Worm (Caenorhabditis elegans) whole organism, L3 larva: ENCODE measurements around the gene srh-241.

Experiments
- R02D3.7 ChIP-seq: fragments of 150-350 bp; optimal IDR thresholded peaks from 2 replicates; lab custom pipeline; 2014; ENCODE audit warnings: missing biosample characterization, missing genetic modification characterization
- ZK546.5 ChIP-seq: sonication (generic microtip); optimal IDR thresholded peaks from 2 replicates; lab custom pipeline; 2017; ENCODE audit warnings: missing biosample characterization, missing genetic modification characterization
- aly-2 ChIP-seq: fragments of 150-350 bp; optimal IDR thresholded peaks from 2 replicates; lab custom pipeline; 2014; ENCODE audit warnings: missing biosample characterization, missing genetic modification characterization
- ama-1 ChIP-seq: fragments of 150-350 bp; optimal IDR thresholded peaks from 2 replicates; lab custom pipeline; 2018
- ceh-28 ChIP-seq: fragments of 150-350 bp; optimal IDR thresholded peaks from 2 replicates; lab custom pipeline; 2014; ENCODE audit warnings: missing biosample characterization, missing genetic modification reagents, missing genetic modification characterization
- ceh-82 ChIP-seq: fragments of 150-350 bp; optimal IDR thresholded peaks from 2 replicates; lab custom pipeline; 2014; ENCODE audit warnings: missing biosample characterization, missing genetic modification characterization
- daf-12 ChIP-seq: fragments of 150-350 bp; optimal IDR thresholded peaks from 2 replicates; lab custom pipeline; 2014; ENCODE audit warnings: missing biosample characterization, missing genetic modification reagents, missing genetic modification characterization
- egl-27 ChIP-seq: sonication (generic microtip); optimal IDR thresholded peaks from 4 replicates; lab custom pipeline; 2017; ENCODE audit warnings: missing biosample characterization, missing genetic modification reagents, missing genetic modification characterization
- egl-5 ChIP-seq: fragments of 150-350 bp; optimal IDR thresholded peaks from 2 replicates; lab custom pipeline; 2017; ENCODE audit warnings: missing biosample characterization, missing genetic modification reagents, missing genetic modification characterization, inconsistent platforms
- elt-2 ChIP-seq: sonication (generic microtip); optimal IDR thresholded peaks from 2 replicates; lab custom pipeline; 2016; ENCODE audit warnings: missing genetic modification reagents, mild to moderate bottlenecking, missing genetic modification characterization, missing compliant biosample characterization
- elt-3 ChIP-seq, 3 experiments: fragments of 150-350 bp in 1 of 3; sonication (generic microtip) in 2 of 3; optimal IDR thresholded peaks; 2 replicates in 2 of 3; 4 replicates in 1 of 3; lab custom pipeline; 2014 to 2017; ENCODE audit warnings: missing biosample characterization in 3 of 3, missing genetic modification characterization in 3 of 3
- eor-1 ChIP-seq, 2 experiments: fragments of 150-350 bp; optimal IDR thresholded peaks; 2 replicates each; lab custom pipeline; 2014 to 2018; ENCODE audit warnings: missing biosample characterization in 2 of 2, missing genetic modification characterization in 2 of 2
- fkh-10 ChIP-seq: sonication (generic microtip); optimal IDR thresholded peaks from 2 replicates; lab custom pipeline; 2017; ENCODE audit warnings: missing biosample characterization, missing genetic modification reagents, missing genetic modification characterization
- fkh-2 ChIP-seq: fragments of 150-350 bp; optimal IDR thresholded peaks from 2 replicates; lab custom pipeline; 2014; ENCODE audit warnings: missing biosample characterization, missing genetic modification reagents, missing genetic modification characterization
- fos-1 ChIP-seq: fragments of 150-350 bp; optimal IDR thresholded peaks from 2 replicates; lab custom pipeline; 2014; ENCODE audit warnings: missing biosample characterization, missing genetic modification characterization
- hmg-11 ChIP-seq: sonication (generic microtip); optimal IDR thresholded peaks from 2 replicates; lab custom pipeline; 2016; ENCODE audit warnings: missing genetic modification characterization, missing compliant biosample characterization
- lin-15B ChIP-seq: fragments of 150-350 bp; optimal IDR thresholded peaks from 2 replicates; lab custom pipeline; 2014; ENCODE audit warnings: missing biosample characterization, missing genetic modification characterization
- lsy-12 ChIP-seq: sonication (generic microtip); optimal IDR thresholded peaks from 2 replicates; lab custom pipeline; 2016; ENCODE audit warnings: mild to moderate bottlenecking, missing genetic modification characterization, missing compliant biosample characterization
- mdl-1 ChIP-seq: fragments of 150-350 bp; optimal IDR thresholded peaks from 2 replicates; lab custom pipeline; 2014; ENCODE audit warnings: missing biosample characterization, missing genetic modification characterization
- mml-1 ChIP-seq: fragments of 150-350 bp; sonication (generic microtip); optimal IDR thresholded peaks from 3 replicates; lab custom pipeline; 2014; ENCODE audit warnings: missing biosample characterization, missing genetic modification characterization
- nfya-1 ChIP-seq: sonication (generic microtip); optimal IDR thresholded peaks from 2 replicates; lab custom pipeline; 2017; ENCODE audit warnings: missing genetic modification characterization, mild to moderate bottlenecking, missing compliant biosample characterization, antibody characterized with exemption, moderate library complexity; ENCODE audit not compliant: insufficient read depth
- nhr-11 ChIP-seq: fragments of 150-350 bp; optimal IDR thresholded peaks from 2 replicates; lab custom pipeline; 2014; ENCODE audit warnings: missing biosample characterization, missing genetic modification characterization
- nhr-12 ChIP-seq: fragments of 150-350 bp; optimal IDR thresholded peaks from 2 replicates; lab custom pipeline; 2014; ENCODE audit warnings: missing biosample characterization, missing genetic modification characterization
- nhr-23 ChIP-seq: fragments of 150-350 bp; optimal IDR thresholded peaks from 2 replicates; lab custom pipeline; 2014; ENCODE audit warnings: missing biosample characterization, missing genetic modification reagents, missing genetic modification characterization
- nhr-25 ChIP-seq: sonication (generic microtip); optimal IDR thresholded peaks from 2 replicates; lab custom pipeline; 2017; ENCODE audit warnings: missing biosample characterization, missing genetic modification characterization
- nhr-28 ChIP-seq: fragments of 150-350 bp; optimal IDR thresholded peaks from 2 replicates; lab custom pipeline; 2014; ENCODE audit warnings: missing biosample characterization, missing genetic modification characterization
- nhr-43 ChIP-seq: sonication (generic microtip); optimal IDR thresholded peaks from 2 replicates; lab custom pipeline; 2016; ENCODE audit warnings: mild to moderate bottlenecking, missing genetic modification characterization, missing compliant biosample characterization; ENCODE audit not compliant: poor library complexity, severe bottlenecking
- nhr-67 ChIP-seq: fragments of 150-350 bp; optimal IDR thresholded peaks from 2 replicates; lab custom pipeline; 2014; ENCODE audit warnings: missing biosample characterization, missing genetic modification characterization
- nhr-76 ChIP-seq: fragments of 150-350 bp; sonication (generic microtip); optimal IDR thresholded peaks from 5 replicates; lab custom pipeline; 2014; ENCODE audit warnings: missing biosample characterization, missing genetic modification characterization
- nhr-77 ChIP-seq: fragments of 150-350 bp; optimal IDR thresholded peaks from 2 replicates; lab custom pipeline; 2014; ENCODE audit warnings: missing biosample characterization, missing genetic modification characterization
- pha-4 ChIP-seq: fragments of 150-350 bp; optimal IDR thresholded peaks from 2 replicates; lab custom pipeline; 2014; ENCODE audit warnings: missing biosample characterization, missing genetic modification reagents, missing genetic modification characterization
- pqm-1 ChIP-seq: fragments of 150-350 bp; optimal IDR thresholded peaks from 2 replicates; lab custom pipeline; 2017; ENCODE audit warnings: missing biosample characterization, missing genetic modification characterization, inconsistent platforms
- sea-2 ChIP-seq: fragments of 150-350 bp; sonication (generic microtip); optimal IDR thresholded peaks from 4 replicates; lab custom pipeline; 2014; ENCODE audit warnings: missing biosample characterization, missing genetic modification reagents, missing genetic modification characterization
- skn-1 ChIP-seq: fragments of 150-350 bp; optimal IDR thresholded peaks from 2 replicates; lab custom pipeline; 2014; ENCODE audit warnings: missing biosample characterization, missing genetic modification characterization
- snpc-4 ChIP-seq: fragments of 150-350 bp; optimal IDR thresholded peaks from 2 replicates; lab custom pipeline; 2014; ENCODE audit warnings: missing biosample characterization, missing genetic modification characterization
- tbx-2 ChIP-seq: sonication (generic microtip); optimal IDR thresholded peaks from 2 replicates; lab custom pipeline; 2016; ENCODE audit warnings: mild to moderate bottlenecking, missing genetic modification characterization, missing compliant biosample characterization
- unc-39 ChIP-seq: sonication (generic microtip); optimal IDR thresholded peaks from 4 replicates; lab custom pipeline; 2017; ENCODE audit warnings: missing biosample characterization, missing genetic modification characterization
- unc-62 ChIP-seq: fragments of 150-350 bp; sonication (generic microtip); optimal IDR thresholded peaks from 4 replicates; lab custom pipeline; 2014; ENCODE audit warnings: missing biosample characterization, missing genetic modification reagents, missing genetic modification characterization
- zag-1 ChIP-seq: fragments of 150-350 bp; optimal IDR thresholded peaks from 2 replicates; lab custom pipeline; 2014; ENCODE audit warnings: missing biosample characterization, missing genetic modification characterization
- ztf-11 ChIP-seq: fragments of 150-350 bp; optimal IDR thresholded peaks from 2 replicates; lab custom pipeline; 2014; ENCODE audit warnings: missing biosample characterization, missing genetic modification characterization
- ztf-4 ChIP-seq: fragments of 150-350 bp; optimal IDR thresholded peaks from 2 replicates; lab custom pipeline; 2014; ENCODE audit warnings: missing biosample characterization, missing genetic modification characterization

srh-241 gene

DNA sequence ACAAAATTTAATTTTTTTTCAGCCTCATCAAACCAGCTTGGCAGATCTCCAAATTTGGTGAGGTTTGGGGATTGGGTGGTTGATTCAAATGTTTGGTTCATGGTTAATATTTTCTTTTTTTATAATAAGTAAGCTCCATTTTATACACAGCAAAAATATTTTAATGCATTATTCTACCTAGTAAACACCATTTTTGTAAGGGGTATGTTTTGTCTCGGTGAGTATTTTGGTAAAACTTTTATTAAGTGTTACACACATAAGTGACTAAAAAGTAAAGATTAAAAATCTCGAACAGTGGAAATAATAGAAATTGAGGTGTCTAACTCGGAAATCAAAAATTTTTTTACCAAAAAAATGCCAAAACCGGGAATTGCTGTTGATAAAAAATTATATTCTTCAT lies 19.3 kb upstream of the srh-241 start, which contains the start of gene srw-4:
Gene srw-4 (minus strand): TSS at position 101 of the 400 bp plus-strand sequence.
- TF ChIP-seq unc-62 (GFP tag; lab: Kevin White, UChicago), result no peak
- no peak for TF ChIP-seq daf-12 (tag; lab: Kevin White, UChicago)
- TF ChIP-seq sea-2 (GFP tag; lab: Kevin White, UChicago), result no peak

DNA sequence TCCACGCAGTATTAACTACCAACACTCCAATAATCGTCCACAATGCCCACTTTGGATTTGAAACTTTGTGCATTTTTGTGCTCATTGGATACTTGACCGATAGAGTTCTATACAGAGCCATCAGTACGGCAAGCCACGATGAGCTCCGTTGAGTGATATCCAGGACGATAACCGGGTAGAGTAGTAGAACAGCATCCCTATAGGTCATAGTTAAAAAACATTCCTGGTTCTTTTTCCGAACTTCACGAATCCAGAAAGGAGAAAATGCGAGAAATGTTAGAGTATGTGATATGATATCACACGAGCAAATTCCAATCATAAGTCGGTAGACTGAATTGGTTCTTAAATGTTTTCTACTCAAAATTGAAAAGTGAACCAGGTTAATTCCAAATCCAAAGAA lies 18.9 kb upstream of the srh-241 start:
- TF ChIP-seq nhr-12 (no peak), snpc-4 (tag; lab: Kevin White, UChicago) (no peak), ceh-28 (tag; lab: Kevin White, UChicago) (no peak), unc-62 (GFP tag; lab: Kevin White, UChicago) (no peak), zag-1 (no peak), R02D3.7 (tag; lab: Kevin White, UChicago) (no peak), nhr-43 (no peak), tbx-2 (tag; lab: Kevin White, UChicago) (no peak), ZK546.5 (tag; lab: Kevin White, UChicago) (no peak), ceh-82 (tag; lab: Kevin White, UChicago) (no peak), ama-1 (lab: Kevin White, UChicago) (no peak), nhr-23 (no peak), aly-2 (tag; lab: Kevin White, UChicago) (no peak)

DNA sequence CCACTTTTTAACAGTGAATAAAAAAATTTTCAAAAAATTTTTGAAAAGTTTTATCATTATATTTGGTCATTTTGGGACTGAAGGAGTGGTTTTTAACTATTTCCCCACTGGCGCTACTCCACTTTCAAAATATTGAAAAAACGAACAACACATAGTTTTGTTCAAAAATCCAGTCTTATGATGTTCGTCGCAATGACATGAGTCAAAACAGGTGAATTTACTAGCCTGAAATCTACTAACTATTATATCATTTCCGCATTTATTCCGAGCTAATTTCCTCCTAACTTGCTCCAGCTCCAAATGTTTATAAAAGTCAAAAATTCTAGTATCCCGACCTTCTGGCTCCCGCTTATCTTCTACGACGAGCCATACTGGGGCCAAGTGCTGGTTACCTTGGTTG lies 15.0 kb upstream of the srh-241 start, which contains the start of gene sre-24:
Gene sre-24 (plus strand): TSS at position 301 of the 400 bp plus-strand sequence.
- TF ChIP-seq egl-5 (tag; lab: Kevin White, UChicago) (no peak), egl-27 (tag; lab: Kevin White, UChicago) (no peak), skn-1 (tag; lab: Kevin White, UChicago) (no peak), ceh-82 (tag; lab: Kevin White, UChicago) (no peak), lin-15B (tag; lab: Kevin White, UChicago) (no peak), fkh-2 (tag; lab: Kevin White, UChicago) (no peak), mdl-1 (tag; lab: Kevin White, UChicago) (no peak), unc-39 (tag; lab: Kevin White, UChicago) (no peak), nfya-1 (no peak), lsy-12 (tag; lab: Kevin White, UChicago) (no peak), daf-12 (tag; lab: Kevin White, UChicago) (no peak), fos-1 (tag; lab: Kevin White, UChicago) (no peak), aly-2 (tag; lab: Kevin White, UChicago) (no peak), sea-2 (GFP tag; lab: Kevin White, UChicago) (no peak), elt-3 (tag; optimal IDR thresholded peaks at IDR 0.05; lab: Kevin White, UChicago) (no peak), nhr-12 (no peak), nhr-11 (no peak)
- TF ChIP-seq, all 47 proteins: peak for 0

DNA sequence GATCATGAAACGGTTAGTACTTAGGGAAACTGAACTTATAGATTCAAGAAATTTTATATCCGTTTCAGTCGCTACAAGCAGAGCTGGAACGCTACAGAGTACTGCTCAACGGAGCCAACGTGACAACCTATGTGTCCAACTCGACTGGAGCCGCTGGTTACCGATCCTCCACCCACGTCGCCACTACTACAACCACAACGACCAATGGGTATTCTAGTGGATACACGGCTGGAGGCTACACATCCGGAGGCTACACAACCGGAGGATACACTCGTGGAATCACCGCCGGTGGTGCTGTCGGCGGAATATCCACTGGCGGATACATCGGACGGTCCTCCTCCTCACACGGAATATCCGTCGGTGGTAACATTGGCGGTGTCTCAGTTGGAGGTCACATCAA lies 13.7 kb upstream of the srh-241 start:
- TF ChIP-seq ceh-82 (tag; lab: Kevin White, UChicago), result no peak
- no peak for TF ChIP-seq ZK546.5 (tag; lab: Kevin White, UChicago)
- TF ChIP-seq nhr-28 (tag; lab: Kevin White, UChicago), result no peak
- no peak for TF ChIP-seq nfya-1
- no peak for TF ChIP-seq nhr-67
- no peak for TF ChIP-seq ceh-28 (tag; lab: Kevin White, UChicago)
- no peak for TF ChIP-seq daf-12 (tag; lab: Kevin White, UChicago)
- no peak for TF ChIP-seq nhr-12
- TF ChIP-seq egl-27 (tag; lab: Kevin White, UChicago), result no peak
- TF ChIP-seq mml-1, result no peak
- no peak for TF ChIP-seq nhr-77 (tag; lab: Kevin White, UChicago)
- TF ChIP-seq nhr-23, result no peak
- TF ChIP-seq fkh-10 (GFP tag; lab: Kevin White, UChicago), result no peak
- TF ChIP-seq unc-62 (GFP tag; lab: Kevin White, UChicago), result no peak
- no peak for TF ChIP-seq lin-15B (tag; lab: Kevin White, UChicago)
- no peak for TF ChIP-seq skn-1 (tag; lab: Kevin White, UChicago)
- TF ChIP-seq nhr-11, result no peak
- TF ChIP-seq ztf-4 (tag; lab: Kevin White, UChicago), result no peak

DNA sequence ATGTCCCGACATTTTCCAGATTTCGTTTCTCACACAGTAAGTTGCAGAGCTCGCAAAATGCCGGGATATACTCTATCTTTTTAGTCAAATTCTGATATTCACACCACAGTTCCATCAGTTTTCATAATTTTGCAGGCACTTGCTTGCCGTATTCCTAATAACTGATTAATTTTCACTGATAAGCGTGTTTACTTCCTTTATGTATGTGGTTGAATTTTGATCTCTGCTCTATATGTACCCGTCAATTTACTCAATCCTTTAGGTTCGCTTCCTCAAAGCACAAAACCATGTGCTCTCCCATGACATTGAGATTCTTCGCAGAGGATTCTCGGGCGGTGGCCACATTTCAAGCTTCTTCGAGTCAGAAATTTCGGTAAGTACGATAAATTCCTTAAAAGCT lies 12.2 kb upstream of the srh-241 start:
- no peak for TF ChIP-seq sea-2 (GFP tag; lab: Kevin White, UChicago)
- TF ChIP-seq hmg-11 (tag; lab: Kevin White, UChicago), result no peak
- peak; percentile 10 for TF ChIP-seq pqm-1 (tag; lab: Kevin White, UChicago)
- no peak for TF ChIP-seq mml-1
- no peak for TF ChIP-seq daf-12 (tag; lab: Kevin White, UChicago)
- TF ChIP-seq lsy-12 (tag; lab: Kevin White, UChicago), result no peak
- TF ChIP-seq elt-2 (tag; lab: Kevin White, UChicago), result peak; percentile 40
- no peak for TF ChIP-seq nhr-23
- TF ChIP-seq ztf-11, result no peak
- no peak for TF ChIP-seq nhr-11
- no peak for TF ChIP-seq nhr-76 (tag; lab: Kevin White, UChicago)
- no peak for TF ChIP-seq eor-1 (tag; optimal IDR thresholded peaks at IDR 0.05; lab: Kevin White, UChicago)
- TF ChIP-seq nhr-25 (tag; lab: Kevin White, UChicago), result no peak
- no peak for TF ChIP-seq pha-4
- TF ChIP-seq R02D3.7 (tag; lab: Kevin White, UChicago), result no peak
